Worm (Caenorhabditis elegans): Measurements from ENCODE around the gene Y25C1A.2.

ce11 chrII:3112313-3112712 is at the start of gene Y25C1A.2:
- TF ChIP-seq B0035.1 (tag; optimal IDR thresholded peaks at IDR 0.05) (no peak), Y53F4B.3 (GFP tag; IDR thresholded peaks at IDR 0.05) (no peak), pha-4 (tag; optimal IDR thresholded peaks at IDR 0.05) (no peak), mes-4 (tag; optimal IDR thresholded peaks at IDR 0.05) (no peak)
